Fruit fly (Drosophila melanogaster): ENCODE results near the gene Vps16B.

dm6 chr3R:29772795-29773331, 43.4 kb downstream of the Vps16B start:
- TF ChIP-seq CG8478 (optimal IDR thresholded peaks at IDR 0.05) (peak; percentile 82), EcR (GFP tag; optimal IDR thresholded peaks at IDR 0.05) (peak in 1 of 2 experiments; percentile 47), pan (optimal IDR thresholded peaks at IDR 0.05) (no peak)

Measured in whole organism.